Fruit fly (Drosophila melanogaster) whole organism, embryonic: ENCODE results near the gene Cyfip.

ENCODE experiments used
- B-H2 ChIP-seq: fragments of 200-800 bp; sonication (Bioruptor generic); optimal IDR thresholded peaks from 2 replicates; lab custom pipeline; 2018; ENCODE audit warnings: missing biosample characterization, mild to moderate bottlenecking, missing genetic modification characterization
- CG1024 ChIP-seq: fragments of 200-800 bp; sonication (Bioruptor generic); IDR thresholded peaks from 2 replicates; pipeline ENCODE4 v1.3.6; 2022; ENCODE audit warnings: missing biosample characterization, missing genetic modification characterization
- CG12942 ChIP-seq: fragments of 200-800 bp; sonication (Bioruptor generic); optimal IDR thresholded peaks from 3 replicates; lab custom pipeline; 2016; ENCODE audit warnings: missing biosample characterization, missing genetic modification characterization
- CG13424 ChIP-seq: fragments of 200-800 bp; sonication (Bioruptor generic); optimal IDR thresholded peaks from 2 replicates; lab custom pipeline; 2019; ENCODE audit warnings: missing biosample characterization, mild to moderate bottlenecking, missing genetic modification characterization, moderate library complexity
- CG17829 ChIP-seq: fragments of 200-800 bp; optimal IDR thresholded peaks from 2 replicates; lab custom pipeline; 2019; ENCODE audit warnings: missing biosample characterization, mild to moderate bottlenecking, missing genetic modification characterization, moderate library complexity
- CG18619 ChIP-seq: fragments of 200-800 bp; sonication (Bioruptor generic); optimal IDR thresholded peaks from 3 replicates; lab custom pipeline; 2017; ENCODE audit warnings: missing biosample characterization, mild to moderate bottlenecking, missing genetic modification characterization
- CG2116 ChIP-seq: fragments of 200-800 bp; sonication (Bioruptor generic); optimal IDR thresholded peaks from 3 replicates; lab custom pipeline; 2018; ENCODE audit warnings: missing biosample characterization, mild to moderate bottlenecking, missing genetic modification characterization
- CG2712 ChIP-seq: fragments of 200-800 bp; optimal IDR thresholded peaks from 3 replicates; lab custom pipeline; 2019; ENCODE audit warnings: missing biosample characterization, mild to moderate bottlenecking, missing genetic modification characterization, moderate library complexity
- CG30020 ChIP-seq: fragments of 200-800 bp; optimal IDR thresholded peaks from 2 replicates; lab custom pipeline; 2019; ENCODE audit warnings: missing biosample characterization, mild to moderate bottlenecking, missing genetic modification characterization, moderate library complexity
- CG7357 ChIP-seq: fragments of 200-800 bp; sonication (Bioruptor generic); IDR thresholded peaks from 3 replicates; pipeline ENCODE4 v1.3.6; 2022; ENCODE audit warnings: missing biosample characterization, missing genetic modification characterization
- CG7987 ChIP-seq: fragments of 200-800 bp; sonication (Bioruptor generic); optimal IDR thresholded peaks from 2 replicates; lab custom pipeline; 2018; ENCODE audit warnings: missing biosample characterization, mild to moderate bottlenecking, missing genetic modification characterization, moderate library complexity
- CG8944 ChIP-seq: fragments of 200-800 bp; sonication (Bioruptor generic); optimal IDR thresholded peaks from 3 replicates; lab custom pipeline; 2016; ENCODE audit warnings: missing biosample characterization, missing genetic modification characterization
- CG9797 ChIP-seq: fragments of 200-800 bp; sonication (Bioruptor generic); optimal IDR thresholded peaks from 3 replicates; lab custom pipeline; 2018; ENCODE audit warnings: missing biosample characterization, mild to moderate bottlenecking, missing genetic modification characterization
- D ChIP-seq, 2 experiments: fragments of 200-800 bp in 1 of 2; fragments of >200 bp in 1 of 2; sonication (Bioruptor generic) in 1 of 2; optimal IDR thresholded peaks; 2 replicates in 1 of 2; 3 replicates in 1 of 2; lab custom pipeline; 2017; ENCODE audit warnings: mild to moderate bottlenecking in 1 of 2, missing biosample characterization in 1 of 2, missing genetic modification characterization in 1 of 2, missing genetic modification reagents in 1 of 2
- Dip2 ChIP-seq: fragments of 200-800 bp; sonication (Bioruptor generic); IDR thresholded peaks from 2 replicates; pipeline ENCODE4 v1.3.6; 2022; ENCODE audit warnings: missing biosample characterization, missing genetic modification characterization
- Dip3 ChIP-seq: fragments of 200-800 bp; sonication (Bioruptor generic); optimal IDR thresholded peaks from 3 replicates; lab custom pipeline; 2016; ENCODE audit warnings: missing biosample characterization, missing genetic modification characterization
- Dref ChIP-seq: fragments of 200-800 bp; sonication (Bioruptor generic); IDR thresholded peaks from 2 replicates; pipeline ENCODE4 v1.3.6; 2022; ENCODE audit warnings: missing biosample characterization, missing genetic modification characterization
- Ets97D ChIP-seq: fragments of 200-800 bp; sonication (Bioruptor generic); optimal IDR thresholded peaks from 3 replicates; lab custom pipeline; 2016; ENCODE audit warnings: missing biosample characterization, missing genetic modification characterization
- Fer1 ChIP-seq: fragments of 200-800 bp; sonication (Bioruptor generic); optimal IDR thresholded peaks from 2 replicates; lab custom pipeline; 2017; ENCODE audit warnings: missing biosample characterization, mild to moderate bottlenecking, missing genetic modification characterization
- Mes4 ChIP-seq: fragments of 200-800 bp; sonication (Bioruptor generic); optimal IDR thresholded peaks from 2 replicates; lab custom pipeline; 2016; ENCODE audit warnings: missing biosample characterization, missing genetic modification characterization
- NC2β ChIP-seq: fragments of 200-800 bp; sonication (Bioruptor generic); optimal IDR thresholded peaks from 2 replicates; lab custom pipeline; 2016; ENCODE audit warnings: missing biosample characterization, missing genetic modification characterization
- NFAT ChIP-seq: fragments of 200-800 bp; sonication (Bioruptor generic); IDR thresholded peaks from 2 replicates; pipeline ENCODE4 v1.3.6; 2022; ENCODE audit warnings: missing biosample characterization, missing genetic modification characterization
- NK7.1 ChIP-seq: fragments of 200-800 bp; sonication (Bioruptor generic); optimal IDR thresholded peaks from 3 replicates; lab custom pipeline; 2016; ENCODE audit warnings: missing biosample characterization, missing genetic modification characterization
- Nf-YB ChIP-seq: fragments of 200-800 bp; sonication (Bioruptor generic); optimal IDR thresholded peaks from 3 replicates; lab custom pipeline; 2019; ENCODE audit warnings: missing biosample characterization, mild to moderate bottlenecking, missing genetic modification characterization, moderate library complexity
- Nf-YC ChIP-seq: fragments of 200-800 bp; optimal IDR thresholded peaks from 3 replicates; lab custom pipeline; 2019; ENCODE audit warnings: missing biosample characterization, mild to moderate bottlenecking, missing genetic modification characterization, moderate library complexity
- Poxn ChIP-seq: fragments of 200-800 bp; sonication (Bioruptor generic); IDR thresholded peaks from 2 replicates; pipeline ENCODE4 v1.3.6; 2022; ENCODE audit warnings: missing biosample characterization, missing genetic modification characterization
- Scr ChIP-seq: fragments of 200-800 bp; sonication (Bioruptor generic); IDR thresholded peaks from 2 replicates; pipeline ENCODE4 v1.3.6; 2022; ENCODE audit warnings: missing biosample characterization, missing genetic modification characterization; ENCODE audit not compliant: partially characterized antibody
- Six4 ChIP-seq: fragments of 200-800 bp; sonication (Bioruptor generic); optimal IDR thresholded peaks from 2 replicates; lab custom pipeline; 2016; ENCODE audit warnings: missing biosample characterization, missing genetic modification characterization
- Ssrp ChIP-seq: fragments of 200-800 bp; sonication (Bioruptor generic); optimal IDR thresholded peaks from 2 replicates; lab custom pipeline; 2018; ENCODE audit warnings: missing biosample characterization, mild to moderate bottlenecking, missing genetic modification characterization, moderate library complexity
- Stat92E ChIP-seq, 3 experiments: fragments of >200 bp in 2 of 3; fragments of 200-800 bp in 1 of 3; sonication (Bioruptor generic) in 1 of 3; optimal IDR thresholded peaks; 2 replicates each; lab custom pipeline; 2017 to 2019; ENCODE audit warnings: missing biosample characterization in 3 of 3, missing genetic modification characterization in 3 of 3, mild to moderate bottlenecking in 1 of 3, moderate library complexity in 1 of 3
- cad ChIP-seq: fragments of >200 bp; optimal IDR thresholded peaks from 2 replicates; lab custom pipeline; 2017; ENCODE audit warnings: missing biosample characterization, missing genetic modification characterization
- caup ChIP-seq: fragments of 200-800 bp; sonication (Bioruptor generic); optimal IDR thresholded peaks from 3 replicates; lab custom pipeline; 2017; ENCODE audit warnings: missing biosample characterization, mild to moderate bottlenecking, missing genetic modification characterization, moderate library complexity; ENCODE audit not compliant: severe bottlenecking
- ems ChIP-seq: fragments of 200-800 bp; sonication (Bioruptor generic); optimal IDR thresholded peaks from 3 replicates; lab custom pipeline; 2016; ENCODE audit warnings: missing biosample characterization, missing genetic modification characterization
- en ChIP-seq: fragments of 200-800 bp; sonication (Bioruptor generic); optimal IDR thresholded peaks from 2 replicates; lab custom pipeline; 2016; ENCODE audit warnings: missing biosample characterization, missing genetic modification characterization
- fd3F ChIP-seq: fragments of 200-800 bp; sonication (Bioruptor generic); optimal IDR thresholded peaks from 2 replicates; lab custom pipeline; 2018; ENCODE audit warnings: missing biosample characterization, mild to moderate bottlenecking, missing genetic modification characterization, moderate library complexity
- ftz-f1 ChIP-seq: fragments of 200-800 bp; sonication (Bioruptor generic); optimal IDR thresholded peaks from 2 replicates; lab custom pipeline; 2016; ENCODE audit warnings: missing biosample characterization, missing genetic modification characterization
- gro ChIP-seq: fragments of 200-800 bp; sonication (Bioruptor generic); optimal IDR thresholded peaks from 2 replicates; lab custom pipeline; 2016; ENCODE audit warnings: missing biosample characterization, missing genetic modification characterization
- gsb-n ChIP-seq: fragments of 200-800 bp; sonication (Bioruptor generic); optimal IDR thresholded peaks from 3 replicates; lab custom pipeline; 2018; ENCODE audit warnings: missing biosample characterization, mild to moderate bottlenecking, missing genetic modification characterization
- klu ChIP-seq: fragments of 200-800 bp; sonication (Bioruptor generic); IDR thresholded peaks from 2 replicates; pipeline ENCODE4 v1.3.6; 2022; ENCODE audit warnings: missing biosample characterization, missing genetic modification characterization
- knrl ChIP-seq: fragments of 200-800 bp; sonication (Bioruptor generic); IDR thresholded peaks from 3 replicates; pipeline ENCODE4 v1.3.6; 2022; ENCODE audit warnings: missing biosample characterization, missing genetic modification characterization; ENCODE audit not compliant: partially characterized antibody
- lilli ChIP-seq: fragments of 200-800 bp; sonication (Bioruptor generic); optimal IDR thresholded peaks from 3 replicates; lab custom pipeline; 2016; ENCODE audit warnings: missing biosample characterization, missing genetic modification characterization
- pum ChIP-seq: fragments of 200-800 bp; sonication (Bioruptor generic); optimal IDR thresholded peaks from 2 replicates; lab custom pipeline; 2016; ENCODE audit warnings: missing biosample characterization, missing genetic modification characterization
- rib ChIP-seq: fragments of 200-800 bp; sonication (Bioruptor generic); IDR thresholded peaks from 2 replicates; pipeline ENCODE4 v1.3.6; 2022; ENCODE audit warnings: missing biosample characterization, missing genetic modification characterization
- salm ChIP-seq: fragments of 200-800 bp; sonication (Bioruptor generic); optimal IDR thresholded peaks from 2 replicates; lab custom pipeline; 2018; ENCODE audit warnings: missing biosample characterization, mild to moderate bottlenecking, missing genetic modification characterization
- sr ChIP-seq: fragments of 200-800 bp; sonication (Bioruptor generic); IDR thresholded peaks from 3 replicates; pipeline ENCODE4 v1.3.6; 2022; ENCODE audit warnings: missing biosample characterization, missing genetic modification characterization
- unc-4 ChIP-seq: fragments of 200-800 bp; sonication (Bioruptor generic); IDR thresholded peaks from 2 replicates; pipeline ENCODE4 v1.3.6; 2022; ENCODE audit warnings: missing biosample characterization, missing genetic modification characterization; ENCODE audit not compliant: partially characterized antibody
- usp ChIP-seq: fragments of >200 bp; optimal IDR thresholded peaks from 2 replicates; lab custom pipeline; 2017; ENCODE audit warnings: missing biosample characterization, missing genetic modification characterization
- vnd ChIP-seq: fragments of 200-800 bp; sonication (Bioruptor generic); IDR thresholded peaks from 3 replicates; pipeline ENCODE4 v1.3.6; 2022; ENCODE audit warnings: missing biosample characterization, missing genetic modification characterization; ENCODE audit not compliant: partially characterized antibody
- zen ChIP-seq: fragments of 200-800 bp; sonication (Bioruptor generic); optimal IDR thresholded peaks from 3 replicates; lab custom pipeline; 2018; ENCODE audit warnings: missing biosample characterization, mild to moderate bottlenecking, missing genetic modification characterization, moderate library complexity
- zfh2 ChIP-seq: fragments of 200-800 bp; sonication (Bioruptor generic); optimal IDR thresholded peaks from 2 replicates; lab custom pipeline; 2016; ENCODE audit warnings: missing biosample characterization, missing genetic modification characterization

Gene Cyfip

DNA sequence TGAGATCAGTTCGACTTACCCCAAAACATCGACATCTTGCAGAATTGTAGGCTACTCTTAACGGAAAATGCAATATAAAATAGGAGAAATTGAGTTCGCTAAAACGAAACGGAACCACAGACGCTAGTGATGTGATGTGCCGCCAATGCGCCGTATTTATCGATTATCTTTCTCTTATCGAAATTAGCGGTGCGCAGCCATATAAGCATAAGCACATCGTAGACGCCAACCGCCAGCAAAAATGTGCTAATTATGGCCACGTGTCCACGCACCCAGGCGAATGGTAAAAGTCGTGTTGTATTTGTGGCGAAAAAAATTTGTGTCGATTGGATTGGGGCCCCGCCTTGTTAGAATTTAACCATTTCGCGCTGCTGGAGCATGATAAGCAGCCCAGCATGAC is at the start of gene Cyfip, which contains the start of gene Fkbp39 (continued):
- no peak for TF ChIP-seq en (GFP tag; lab: Kevin White, UChicago)
- TF ChIP-seq CG7987 (GFP tag; lab: Kevin White, UChicago) = peak; percentile 56
- peak; percentile 38 for TF ChIP-seq CG8944 (GFP tag; lab: Kevin White, UChicago)
- peak; percentile 52 for TF ChIP-seq CG2712 (tag; lab: Kevin White, UChicago)
- TF ChIP-seq rib (GFP tag; lab: Robert Waterston, UW) = peak; percentile 70; the same call in 1 of the 2 replicates
- no peak for TF ChIP-seq gsb-n (tag; lab: Kevin White, UChicago)
- peak; percentile 26 for TF ChIP-seq CG13424
- TF ChIP-seq sr (GFP tag; lab: Robert Waterston, UW) = no peak
- TF ChIP-seq caup (GFP tag; lab: Kevin White, UChicago) = peak; percentile 64
- TF ChIP-seq Fer1 (GFP tag; lab: Kevin White, UChicago) = peak; percentile 69
- no peak for TF ChIP-seq klu (GFP tag; lab: Robert Waterston, UW)
- peak; percentile 45 for TF ChIP-seq CG18619
- no peak for TF ChIP-seq usp (GFP tag; lab: Kevin White, UChicago)
- TF ChIP-seq Dref (GFP tag; lab: Robert Waterston, UW) = peak; percentile 99
- TF ChIP-seq lilli (GFP tag; lab: Kevin White, UChicago) = peak; percentile 74
- TF ChIP-seq Nf-YB (GFP tag; lab: Kevin White, UChicago) = peak; percentile 48
- TF ChIP-seq zen (tag; lab: Kevin White, UChicago) = peak; percentile 54
- TF ChIP-seq Ssrp (tag; lab: Kevin White, UChicago) = no peak
- peak; percentile 53 for TF ChIP-seq ems (GFP tag; lab: Kevin White, UChicago)
- TF ChIP-seq ftz-f1 = peak; percentile 73
- peak; percentile 95 for TF ChIP-seq Ets97D
- TF ChIP-seq Mes4 (GFP tag; lab: Kevin White, UChicago) = peak; percentile 52
- TF ChIP-seq CG9797 = peak; percentile 87
- TF ChIP-seq vnd (GFP tag; lab: Robert Waterston, UW) = peak; percentile 44; the same call in 1 of the 3 replicates
- TF ChIP-seq unc-4 (GFP tag; lab: Robert Waterston, UW) = peak; percentile 77
- TF ChIP-seq cad (GFP tag; lab: Kevin White, UChicago) = no peak
- TF ChIP-seq CG30020 (tag; lab: Kevin White, UChicago) = peak; percentile 40
- TF ChIP-seq gro (GFP tag; lab: Kevin White, UChicago) = peak; percentile 85
- TF ChIP-seq NC2β (GFP tag; lab: Kevin White, UChicago) = peak; percentile 80
- TF ChIP-seq Six4 (GFP tag; lab: Kevin White, UChicago) = peak; percentile 36
- peak; percentile 89 for TF ChIP-seq CG2116 (GFP tag; lab: Kevin White, UChicago)
- TF ChIP-seq salm (tag; lab: Kevin White, UChicago) = no peak
- peak; percentile 68 for TF ChIP-seq knrl (GFP tag; lab: Robert Waterston, UW)
- peak; percentile 41; the same call in 1 of the 2 replicates for TF ChIP-seq NFAT
- peak; percentile 77 for TF ChIP-seq CG17829 (tag; lab: Kevin White, UChicago)
- TF ChIP-seq NK7.1 (GFP tag; lab: Kevin White, UChicago) = no peak
- peak; percentile 76 for TF ChIP-seq zfh2 (GFP tag; lab: Kevin White, UChicago)
- TF ChIP-seq B-H2 (GFP tag; lab: Kevin White, UChicago) = peak; percentile 77
- no peak for TF ChIP-seq Nf-YC (tag; lab: Kevin White, UChicago)
- no peak for TF ChIP-seq fd3F (GFP tag; lab: Kevin White, UChicago)
- TF ChIP-seq Dip2 (GFP tag; lab: Robert Waterston, UW) = no peak
- no peak for TF ChIP-seq Poxn (GFP tag; lab: Robert Waterston, UW)
- TF ChIP-seq D (optimal IDR thresholded peaks at IDR 0.05; lab: Kevin White, UChicago) = peak; percentile 57
- TF ChIP-seq D (GFP tag; optimal IDR thresholded peaks at IDR 0.05; lab: Kevin White, UChicago) = no peak
- TF ChIP-seq CG1024 = no peak
- TF ChIP-seq CG7357 (GFP tag; lab: Robert Waterston, UW) = no peak
- TF ChIP-seq CG12942 (GFP tag; lab: Kevin White, UChicago) = peak; percentile 8
- peak; percentile 32 for TF ChIP-seq pum (GFP tag; lab: Kevin White, UChicago)
- TF ChIP-seq Dip3 (GFP tag; lab: Kevin White, UChicago) = peak; percentile 21
- peak in 1 of 3 experiments; percentile 61 for TF ChIP-seq Stat92E (GFP tag; optimal IDR thresholded peaks at IDR 0.05; lab: Kevin White, UChicago)
- peak; percentile 68 for TF ChIP-seq Scr (GFP tag; lab: Robert Waterston, UW)
